Fruit fly (Drosophila melanogaster): ENCODE data around the gene ifc.

Gene ifc

dm6 chr2L:5961169-5961918, 24.8 kb upstream of the ifc start (continued):
- TF ChIP-seq sim (GFP tag; IDR thresholded peaks at IDR 0.05) (no peak), crol (GFP tag; IDR thresholded peaks at IDR 0.05) (peak; percentile 39; the same call in 1 of the 2 replicates), CG31224 (GFP tag; IDR thresholded peaks at IDR 0.05) (no peak), Dip3 (GFP tag; optimal IDR thresholded peaks at IDR 0.05) (no peak), HLH54F (GFP tag; optimal IDR thresholded peaks at IDR 0.05) (no peak), Pdp1 (GFP tag; optimal IDR thresholded peaks at IDR 0.05) (peak in 1 of 2 experiments; percentile 57), CG15601 (tag; optimal IDR thresholded peaks at IDR 0.05) (no peak), tll (GFP tag; optimal IDR thresholded peaks at IDR 0.05) (no peak), zen2 (GFP tag; IDR thresholded peaks at IDR 0.05; ENCODE audit: partially characterized antibody) (0 out of 3 replicates have a peak, but pooled peaks have one; percentile 16), twi (tag; optimal IDR thresholded peaks at IDR 0.05) (peak; percentile 72), CG30020 (tag; optimal IDR thresholded peaks at IDR 0.05) (no peak), Blimp-1 (GFP tag; optimal IDR thresholded peaks at IDR 0.05) (peak; percentile 87), row (GFP tag; IDR thresholded peaks at IDR 0.05) (no peak), bbx (GFP tag; IDR thresholded peaks at IDR 0.05; ENCODE audit: partially characterized antibody) (peak; percentile 30; the same call in 1 of the 2 replicates), ap (GFP tag; IDR thresholded peaks at IDR 0.05) (peak; percentile 3; the same call in 1 of the 2 replicates), CG3995 (GFP tag; optimal IDR thresholded peaks at IDR 0.05) (no peak)

- TF ChIP-seq CG3838 (GFP tag; optimal IDR thresholded peaks at IDR 0.05) (no peak), CG8281 (tag; optimal IDR thresholded peaks at IDR 0.05) (no peak), hbn (GFP tag; IDR thresholded peaks at IDR 0.05; ENCODE audit: partially characterized antibody) (no peak), Ets65A (GFP tag) (peak; percentile 93), ind (GFP tag; optimal IDR thresholded peaks at IDR 0.05) (no peak), seq (GFP tag; IDR thresholded peaks at IDR 0.05) (no peak), fu2 (GFP tag; optimal IDR thresholded peaks at IDR 0.05) (no peak), Med (GFP tag) (peak; percentile 13), Myb (GFP tag; optimal IDR thresholded peaks at IDR 0.05) (no peak), NfI (GFP tag; optimal IDR thresholded peaks at IDR 0.05) (no peak), lov (optimal IDR thresholded peaks at IDR 0.05) (no peak), lov (GFP tag; IDR thresholded peaks at IDR 0.05) (peak; percentile 21; the same call in 1 of the 3 replicates), CG34224 (GFP tag; IDR thresholded peaks at IDR 0.05; ENCODE audit: partially characterized antibody) (no peak), BtbVII (GFP tag; optimal IDR thresholded peaks at IDR 0.05) (no peak), D19B (GFP tag; optimal IDR thresholded peaks at IDR 0.05) (no peak)
Measured at dm6 chr2L:5963251-5963650, 22.9 kb upstream of the ifc start.

- no peak for TF ChIP-seq gt (GFP tag; IDR thresholded peaks at IDR 0.05)
- TF ChIP-seq CG30403 (GFP tag; optimal IDR thresholded peaks at IDR 0.05), result no peak
- no peak for TF ChIP-seq eyg (GFP tag; optimal IDR thresholded peaks at IDR 0.05)
- TF ChIP-seq CG31224 (GFP tag; IDR thresholded peaks at IDR 0.05), result no peak
- no peak for TF ChIP-seq CG12219 (GFP tag; optimal IDR thresholded peaks at IDR 0.05)
- no peak for TF ChIP-seq CG1603 (tag; optimal IDR thresholded peaks at IDR 0.05)
- no peak for TF ChIP-seq toy (GFP tag; IDR thresholded peaks at IDR 0.05)
- no peak for TF ChIP-seq Fer2 (tag; optimal IDR thresholded peaks at IDR 0.05)
- TF ChIP-seq bowl (GFP tag; IDR thresholded peaks at IDR 0.05), result no peak
- TF ChIP-seq grn (GFP tag; optimal IDR thresholded peaks at IDR 0.05), result no peak
- TF ChIP-seq CG12744 (GFP tag; optimal IDR thresholded peaks at IDR 0.05), result no peak
- TF ChIP-seq CG4328 (GFP tag; optimal IDR thresholded peaks at IDR 0.05), result no peak
- TF ChIP-seq CG6254 (GFP tag; optimal IDR thresholded peaks at IDR 0.05), result no peak
- no peak for TF ChIP-seq eve (GFP tag; optimal IDR thresholded peaks at IDR 0.05)
- no peak for TF ChIP-seq CG11085 (GFP tag; IDR thresholded peaks at IDR 0.05)
- no peak for TF ChIP-seq Optix (GFP tag; IDR thresholded peaks at IDR 0.05)
- TF ChIP-seq CG4404 (GFP tag; IDR thresholded peaks at IDR 0.05), result no peak
Measured at dm6 chr2L:5964211-5964610, 21.9 kb upstream of the ifc start.

Data from whole organism, embryonic.